Fruit fly (Drosophila melanogaster): Measurements from ENCODE around the gene BBIP1.

BBIP1 gene

DNA sequence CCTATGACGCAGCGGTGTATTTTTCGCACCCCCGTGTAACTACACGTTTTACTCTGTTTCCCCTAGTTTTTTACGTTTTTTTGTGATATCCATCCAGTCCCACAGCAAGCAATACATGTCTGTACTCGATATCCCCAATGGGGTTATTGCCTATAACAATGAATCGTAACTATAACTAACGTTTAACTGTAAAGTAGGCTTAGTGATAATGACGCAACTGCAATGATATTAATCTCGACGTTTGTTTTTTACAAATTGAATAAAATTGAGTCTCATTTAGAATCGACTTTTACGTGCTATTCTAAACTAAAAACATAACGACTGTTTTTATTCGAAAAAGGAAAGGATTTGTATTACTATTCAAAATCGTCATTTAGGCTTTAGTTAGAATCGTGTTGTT lies 12.8 kb downstream of the BBIP1 start:
- TF ChIP-seq CG33017 (tag; optimal IDR thresholded peaks at IDR 0.05) (no peak), kay (GFP tag; ENCODE audit: borderline replicate concordance) (peak; percentile 77)

DNA sequence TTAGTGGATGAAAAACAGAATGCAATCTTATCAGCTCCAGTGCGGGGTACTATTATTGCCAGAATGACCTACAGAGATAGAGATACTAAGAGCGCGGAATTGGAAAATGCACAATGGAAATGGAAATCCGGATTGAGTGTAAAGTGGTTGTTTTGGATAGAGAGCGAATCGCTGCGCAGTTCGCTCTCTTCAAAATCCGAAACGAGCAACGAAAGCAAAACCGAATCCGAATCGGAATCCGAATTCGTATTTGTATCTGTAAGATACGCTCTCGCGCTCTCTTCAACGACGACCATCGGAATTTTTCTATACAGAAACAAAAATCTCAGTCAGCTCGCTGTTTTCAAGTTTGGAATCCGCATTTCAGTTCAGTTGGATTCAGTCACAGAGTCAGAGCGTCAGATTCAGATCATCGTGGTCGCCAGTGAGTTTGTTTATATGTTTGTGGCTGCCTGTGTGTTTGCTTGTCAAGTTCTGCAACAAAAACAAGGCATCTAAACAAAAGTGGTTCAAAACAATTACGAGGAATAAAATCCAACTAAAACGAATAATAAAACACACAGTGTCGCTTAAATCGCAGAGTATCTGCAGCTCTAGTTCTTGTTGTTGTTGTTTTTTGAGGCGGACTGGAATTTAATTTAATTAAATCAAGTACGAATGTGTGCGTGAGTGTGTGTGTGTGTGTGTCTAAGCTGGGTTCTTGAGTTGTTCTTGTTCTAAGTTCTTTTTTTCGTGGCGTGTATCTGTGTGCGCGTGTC lies 13.6 kb downstream of the BBIP1 start, which contains the start of gene ps:
TSS of gene ps (plus strand) at position 364 of the 758 bp plus-strand sequence.
- TF ChIP-seq kay (GFP tag; ENCODE audit: borderline replicate concordance) (no peak), pad (GFP tag; optimal IDR thresholded peaks at IDR 0.05) (peak; percentile 6), CG33017 (tag; optimal IDR thresholded peaks at IDR 0.05) (peak; percentile 30), bab1 (GFP tag; optimal IDR thresholded peaks at IDR 0.05) (peak; percentile 19), CG7045 (GFP tag; optimal IDR thresholded peaks at IDR 0.05) (peak; percentile 43), tj (GFP tag; optimal IDR thresholded peaks at IDR 0.05) (peak; percentile 71), Mnt (GFP tag; optimal IDR thresholded peaks at IDR 0.05) (peak; percentile 77), Crg-1 (GFP tag; optimal IDR thresholded peaks at IDR 0.05) (no peak), CG12768 (GFP tag; optimal IDR thresholded peaks at IDR 0.05) (peak; percentile 2), CG11617 (GFP tag; optimal IDR thresholded peaks at IDR 0.05) (peak; percentile 40), Clk (GFP tag; optimal IDR thresholded peaks at IDR 0.05) (no peak), cic (GFP tag; optimal IDR thresholded peaks at IDR 0.05) (peak; percentile 57)

DNA sequence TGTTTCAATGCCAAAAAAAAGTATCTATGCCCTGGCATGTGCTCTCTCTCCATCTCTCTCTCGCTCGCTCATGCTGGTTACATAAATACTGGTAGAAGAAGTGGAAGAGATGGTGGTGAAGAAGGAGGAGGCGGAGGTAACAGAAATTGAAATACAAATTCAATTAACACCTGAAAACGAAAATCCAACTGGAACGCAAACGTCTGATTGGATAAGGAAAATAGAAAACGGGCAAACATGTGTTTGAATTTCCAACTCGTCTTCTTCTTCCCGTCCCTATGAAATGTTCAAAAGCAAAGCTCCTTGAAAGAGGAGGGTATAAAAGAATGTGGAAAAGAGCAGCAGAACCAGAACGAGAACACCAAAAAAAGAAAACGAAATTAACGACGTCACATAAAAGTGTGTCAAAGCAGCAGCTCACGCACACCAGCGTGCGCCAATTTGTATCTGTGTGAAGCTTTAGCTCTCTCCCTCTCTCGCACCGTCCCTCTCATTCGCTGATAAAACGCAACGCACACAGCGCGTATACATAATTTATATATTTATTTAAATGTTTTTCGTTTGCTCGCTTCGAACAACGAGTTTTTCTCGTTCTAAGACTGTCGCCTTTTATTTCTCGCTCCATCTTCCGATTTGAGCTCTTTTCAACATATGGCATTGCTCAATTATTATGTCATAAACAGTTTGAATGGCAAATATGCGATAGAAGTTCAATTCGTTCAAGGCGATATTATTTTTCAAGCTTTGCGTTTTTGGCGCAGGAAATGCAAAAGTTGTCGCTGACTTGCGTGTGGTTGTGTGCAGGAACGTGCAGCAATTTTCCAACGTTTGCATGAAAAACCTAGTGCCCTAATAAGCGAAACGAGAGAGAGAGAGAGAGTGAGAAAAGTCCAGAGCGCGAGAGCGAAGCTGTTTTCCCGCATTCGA lies 14.5 kb downstream of the BBIP1 start:
- TF ChIP-seq kay (GFP tag; ENCODE audit: borderline replicate concordance) = peak; percentile 73
- no peak for TF ChIP-seq Crg-1 (GFP tag; optimal IDR thresholded peaks at IDR 0.05)
- TF ChIP-seq tj (GFP tag; optimal IDR thresholded peaks at IDR 0.05) = peak; percentile 56

DNA sequence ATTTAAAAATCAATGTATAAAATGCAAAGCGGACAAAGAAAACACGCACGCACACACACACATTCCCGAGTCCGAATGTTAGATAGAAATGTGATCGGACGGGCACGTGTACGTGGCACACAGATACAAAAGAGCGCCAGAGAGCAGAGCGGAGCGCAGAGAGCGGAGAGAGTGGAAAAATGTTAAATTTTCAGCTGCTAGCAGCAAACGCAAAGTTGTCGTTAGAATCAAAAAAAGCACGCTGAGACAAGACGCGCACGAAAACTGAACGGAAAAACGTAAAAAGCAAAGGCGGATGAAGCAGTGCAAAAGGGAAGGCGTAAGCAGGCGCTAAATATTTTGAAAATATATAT lies 15.1 kb downstream of the BBIP1 start:
- peak; percentile 56 for TF ChIP-seq Clk (GFP tag; optimal IDR thresholded peaks at IDR 0.05)
- TF ChIP-seq Hr96 (GFP tag; optimal IDR thresholded peaks at IDR 0.05) = no peak
- no peak for TF ChIP-seq CG1620 (GFP tag; optimal IDR thresholded peaks at IDR 0.05)
- no peak for TF ChIP-seq kay (GFP tag; ENCODE audit: borderline replicate concordance)
- TF ChIP-seq Crg-1 (GFP tag; optimal IDR thresholded peaks at IDR 0.05) = peak; percentile 10
- TF ChIP-seq CG14711 (tag; optimal IDR thresholded peaks at IDR 0.05) = peak; percentile 17
- TF ChIP-seq bab1 (GFP tag; optimal IDR thresholded peaks at IDR 0.05) = no peak
- TF ChIP-seq CG7045 (GFP tag; optimal IDR thresholded peaks at IDR 0.05) = peak; percentile 9
- peak; percentile 47 for TF ChIP-seq CG12768 (GFP tag; optimal IDR thresholded peaks at IDR 0.05)
- TF ChIP-seq CG33017 (tag; optimal IDR thresholded peaks at IDR 0.05) = peak; percentile 28
- peak; percentile 47 for TF ChIP-seq tj (GFP tag; optimal IDR thresholded peaks at IDR 0.05)
- no peak for TF ChIP-seq CG5204 (GFP tag; optimal IDR thresholded peaks at IDR 0.05)
- peak; percentile 1 for TF ChIP-seq CG11617 (GFP tag; optimal IDR thresholded peaks at IDR 0.05)
- no peak for TF ChIP-seq toe (GFP tag; optimal IDR thresholded peaks at IDR 0.05)
- TF ChIP-seq Mnt (GFP tag; optimal IDR thresholded peaks at IDR 0.05) = peak; percentile 95
- TF ChIP-seq pad (GFP tag; optimal IDR thresholded peaks at IDR 0.05) = peak; percentile 17
- no peak for TF ChIP-seq CG7101 (tag; optimal IDR thresholded peaks at IDR 0.05)
- TF ChIP-seq cnc (optimal IDR thresholded peaks at IDR 0.05) = no peak
- TF ChIP-seq cic (GFP tag; optimal IDR thresholded peaks at IDR 0.05) = peak; percentile 73
- no peak for TF ChIP-seq ovo (GFP tag; optimal IDR thresholded peaks at IDR 0.05)

DNA sequence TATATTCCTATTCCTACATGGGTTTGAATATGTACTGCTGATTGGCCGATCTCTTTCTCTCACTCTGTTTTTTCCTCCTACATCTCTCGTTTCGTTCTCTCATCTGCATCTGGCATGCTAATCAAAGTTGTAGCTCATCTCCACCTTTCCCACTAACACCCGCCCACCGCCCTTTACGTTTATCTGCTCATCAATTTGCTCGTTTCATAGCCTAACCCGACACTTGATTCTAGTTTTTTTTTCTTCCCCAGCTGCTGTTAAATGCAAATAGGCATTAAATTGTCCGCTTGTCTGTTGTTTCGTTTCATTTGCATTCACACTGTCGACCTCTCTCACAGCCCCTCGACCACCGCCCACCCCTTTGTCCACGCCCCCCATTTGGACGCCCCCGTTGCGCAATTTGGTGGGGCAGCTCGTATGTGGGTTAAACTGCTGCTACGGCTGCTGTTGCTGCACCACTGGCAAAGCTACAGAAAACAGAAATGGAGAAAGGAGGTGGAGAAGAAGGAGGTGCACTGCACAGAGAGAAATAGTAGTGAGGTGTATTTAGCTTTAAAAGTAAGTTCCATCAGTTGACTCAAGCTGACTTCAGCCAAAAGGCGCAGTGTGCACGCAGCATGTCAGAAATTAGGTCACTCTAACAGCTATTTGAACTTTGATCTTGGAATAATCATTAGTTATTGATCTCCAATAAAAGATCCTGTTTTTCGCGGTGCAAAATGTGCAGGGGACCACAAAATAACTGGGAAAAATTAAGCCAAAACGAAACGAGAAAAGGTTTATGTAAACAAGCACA lies 16.5 kb downstream of the BBIP1 start:
- TF ChIP-seq CG12768 (GFP tag; optimal IDR thresholded peaks at IDR 0.05) (peak; percentile 73), CG33017 (tag; optimal IDR thresholded peaks at IDR 0.05) (peak; percentile 10), cic (GFP tag; optimal IDR thresholded peaks at IDR 0.05) (peak; percentile 91), Clk (GFP tag; optimal IDR thresholded peaks at IDR 0.05) (no peak), pad (GFP tag; optimal IDR thresholded peaks at IDR 0.05) (peak; percentile 55), cnc (optimal IDR thresholded peaks at IDR 0.05) (no peak), ovo (GFP tag; optimal IDR thresholded peaks at IDR 0.05) (peak; percentile 36), Crg-1 (GFP tag; optimal IDR thresholded peaks at IDR 0.05) (no peak), toe (GFP tag; optimal IDR thresholded peaks at IDR 0.05) (no peak), CG7045 (GFP tag; optimal IDR thresholded peaks at IDR 0.05) (peak; percentile 18), CG1620 (GFP tag; optimal IDR thresholded peaks at IDR 0.05) (no peak), CG14711 (tag; optimal IDR thresholded peaks at IDR 0.05) (peak; percentile 14), CG11617 (GFP tag; optimal IDR thresholded peaks at IDR 0.05) (peak; percentile 45), CG7101 (tag; optimal IDR thresholded peaks at IDR 0.05) (peak; percentile 34), bab1 (GFP tag; optimal IDR thresholded peaks at IDR 0.05) (no peak), CG5204 (GFP tag; optimal IDR thresholded peaks at IDR 0.05) (no peak), tj (GFP tag; optimal IDR thresholded peaks at IDR 0.05) (peak; percentile 64), kay (GFP tag; ENCODE audit: borderline replicate concordance) (no peak), Mnt (GFP tag; optimal IDR thresholded peaks at IDR 0.05) (peak; percentile 13), Hr96 (GFP tag; optimal IDR thresholded peaks at IDR 0.05) (no peak)

Measured in whole organism, adult.